Fruit fly (Drosophila melanogaster): Measurements from ENCODE around the gene Mst98Cb.
A peak's percentile ranks its signal among the peaks of the same experiment; 100 is the strongest.

The Mst98Cb gene

dm6 chr3R:28330266-28331125 lies 37.9 kb downstream of the Mst98Cb start (continued):
- TF ChIP-seq Blimp-1 (GFP tag; optimal IDR thresholded peaks at IDR 0.05) (peak; percentile 93), dsx (GFP tag; optimal IDR thresholded peaks at IDR 0.05; ENCODE audit: poor library complexity, severe bottlenecking) (peak; percentile 10), CG6808 (GFP tag; optimal IDR thresholded peaks at IDR 0.05) (peak; percentile 14), salr (GFP tag; optimal IDR thresholded peaks at IDR 0.05) (no peak), ss (GFP tag; optimal IDR thresholded peaks at IDR 0.05) (peak in 1 of 2 experiments; percentile 50), achi (GFP tag; optimal IDR thresholded peaks at IDR 0.05) (no peak), Met (GFP tag; optimal IDR thresholded peaks at IDR 0.05) (peak; percentile 13), fd59A (GFP tag; optimal IDR thresholded peaks at IDR 0.05) (no peak), CG32006 (GFP tag; optimal IDR thresholded peaks at IDR 0.05) (peak; percentile 7), CG31627 (GFP tag; optimal IDR thresholded peaks at IDR 0.05) (peak; percentile 11), CG11762 (GFP tag; optimal IDR thresholded peaks at IDR 0.05; ENCODE audit: insufficient read depth) (no peak), Smox (GFP tag; optimal IDR thresholded peaks at IDR 0.05) (peak; percentile 35), fkh (GFP tag; optimal IDR thresholded peaks at IDR 0.05) (peak; percentile 75), CG3032 (tag; optimal IDR thresholded peaks at IDR 0.05) (peak; percentile 1), CG8632 (GFP tag; optimal IDR thresholded peaks at IDR 0.05) (peak; percentile 23), Sox102F (GFP tag; optimal IDR thresholded peaks at IDR 0.05) (peak; percentile 8)

DNA sequence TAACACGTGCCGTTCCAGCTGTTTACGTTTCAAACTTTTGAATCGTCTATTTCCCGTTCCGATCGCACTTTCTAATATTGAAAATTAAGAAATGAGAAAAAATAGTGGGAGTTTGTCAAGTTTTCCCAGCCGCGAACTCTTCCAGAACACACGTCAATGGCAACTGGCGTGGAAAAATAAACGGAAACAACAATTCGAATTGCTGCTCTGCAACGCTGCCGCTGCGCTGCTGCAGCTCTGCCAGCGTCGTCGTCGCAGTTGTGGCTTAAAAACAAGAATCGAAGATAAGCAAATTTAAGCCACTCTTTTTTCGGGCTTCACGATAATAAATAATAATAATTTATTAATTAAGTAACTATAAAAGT lies 38.5 kb downstream of the Mst98Cb start:
- TF ChIP-seq Sox15 (GFP tag; optimal IDR thresholded peaks at IDR 0.05) (no peak), Eip78C (GFP tag) (peak; percentile 27)

dm6 chr3R:28332137-28332671 lies 39.6 kb downstream of the Mst98Cb start:
- no peak for TF ChIP-seq CG11762 (GFP tag; optimal IDR thresholded peaks at IDR 0.05; ENCODE audit: insufficient read depth)
- TF ChIP-seq Gug (GFP tag; IDR thresholded peaks at IDR 0.05) = peak; percentile 45
- peak; percentile 10 for TF ChIP-seq net (GFP tag; optimal IDR thresholded peaks at IDR 0.05)
- TF ChIP-seq spab (GFP tag; optimal IDR thresholded peaks at IDR 0.05) = no peak
- TF ChIP-seq CG8119 (GFP tag; IDR thresholded peaks at IDR 0.05) = peak; percentile 53; the same call in 1 of the 3 replicates
- TF ChIP-seq pdm3 (GFP tag; optimal IDR thresholded peaks at IDR 0.05) = peak; percentile 24
- TF ChIP-seq eg (GFP tag; IDR thresholded peaks at IDR 0.05) = peak; percentile 70; the same call in 2 of the 3 replicates
- no peak for TF ChIP-seq CG6808 (GFP tag; optimal IDR thresholded peaks at IDR 0.05)
- peak; percentile 32 for TF ChIP-seq achi (GFP tag; optimal IDR thresholded peaks at IDR 0.05)
- TF ChIP-seq topi (GFP tag; optimal IDR thresholded peaks at IDR 0.05) = no peak
- TF ChIP-seq esn (GFP tag; optimal IDR thresholded peaks at IDR 0.05) = no peak
- peak; percentile 62 for TF ChIP-seq fkh (GFP tag; optimal IDR thresholded peaks at IDR 0.05)
- TF ChIP-seq dac (GFP tag; optimal IDR thresholded peaks at IDR 0.05) = no peak
- TF ChIP-seq CG15336 (GFP tag; IDR thresholded peaks at IDR 0.05) = peak; percentile 64; the same call in 1 of the 2 replicates
- peak; percentile 67 for TF ChIP-seq svp (GFP tag)
- peak; percentile 51 for TF ChIP-seq CG32006 (GFP tag; optimal IDR thresholded peaks at IDR 0.05)
- TF ChIP-seq CG6854 (GFP tag; optimal IDR thresholded peaks at IDR 0.05) = no peak
- TF ChIP-seq CG11294 (GFP tag; IDR thresholded peaks at IDR 0.05) = peak; percentile 36; the same call in 1 of the 2 replicates
- peak; percentile 13 for TF ChIP-seq OdsH (GFP tag; optimal IDR thresholded peaks at IDR 0.05)
- TF ChIP-seq Hr38 (GFP tag; optimal IDR thresholded peaks at IDR 0.05) = no peak
- peak; percentile 50 for TF ChIP-seq Eip78C (GFP tag)
- no peak for TF ChIP-seq CG7368 (GFP tag; optimal IDR thresholded peaks at IDR 0.05)
- peak; percentile 30 for TF ChIP-seq CG6276 (GFP tag; optimal IDR thresholded peaks at IDR 0.05)
- TF ChIP-seq CG6163 (GFP tag; IDR thresholded peaks at IDR 0.05) = 0 out of 3 replicates have a peak, but pooled peaks have one; percentile 20
- TF ChIP-seq Hr4 (GFP tag; optimal IDR thresholded peaks at IDR 0.05) = peak; percentile 61
- peak; percentile 3 for TF ChIP-seq Lpt (GFP tag; optimal IDR thresholded peaks at IDR 0.05)
- TF ChIP-seq Ets96B (tag; optimal IDR thresholded peaks at IDR 0.05) = no peak

Data from whole organism, prepupa.